Fruit fly (Drosophila melanogaster) whole organism, embryonic: ENCODE results near the gene Cpr23B.
A peak's percentile ranks its signal among the peaks of the same experiment; 100 is the strongest.

Experiments
- ATbp ChIP-seq: fragments of 200-800 bp; sonication (Bioruptor generic); optimal IDR thresholded peaks from 2 replicates; lab custom pipeline; 2017; ENCODE audit warnings: missing biosample characterization, mild to moderate bottlenecking, missing genetic modification characterization, missing genetic modification reagents
- Aef1 ChIP-seq: fragments of 200-800 bp; sonication (Bioruptor generic); IDR thresholded peaks from 3 replicates; pipeline ENCODE4 v1.3.6; 2022; ENCODE audit warnings: missing biosample characterization, missing genetic modification characterization
- CG12155 ChIP-seq: fragments of 200-800 bp; sonication (Bioruptor generic); optimal IDR thresholded peaks from 3 replicates; lab custom pipeline; 2016; ENCODE audit warnings: missing biosample characterization, missing genetic modification characterization
- CG15269 ChIP-seq: fragments of 200-800 bp; sonication (Bioruptor generic); optimal IDR thresholded peaks from 2 replicates; lab custom pipeline; 2018; ENCODE audit warnings: missing biosample characterization, mild to moderate bottlenecking, missing genetic modification characterization, moderate library complexity
- CG15696 ChIP-seq: fragments of 200-800 bp; sonication (Bioruptor generic); optimal IDR thresholded peaks from 2 replicates; lab custom pipeline; 2019; ENCODE audit warnings: missing biosample characterization, mild to moderate bottlenecking, missing genetic modification characterization, moderate library complexity
- CG2199 ChIP-seq: fragments of 200-800 bp; sonication (Bioruptor generic); IDR thresholded peaks from 3 replicates; pipeline ENCODE4 v1.3.6; 2022; ENCODE audit warnings: missing biosample characterization, missing genetic modification characterization
- CG30020 ChIP-seq: fragments of 200-800 bp; optimal IDR thresholded peaks from 2 replicates; lab custom pipeline; 2019; ENCODE audit warnings: missing biosample characterization, mild to moderate bottlenecking, missing genetic modification characterization, moderate library complexity
- CG32767 ChIP-seq: fragments of 200-800 bp; sonication (Bioruptor generic); IDR thresholded peaks from 2 replicates; pipeline ENCODE4 v1.3.6; 2022; ENCODE audit warnings: missing biosample characterization, missing genetic modification characterization
- CG3407 ChIP-seq: fragments of 200-800 bp; sonication (Bioruptor generic); optimal IDR thresholded peaks from 2 replicates; lab custom pipeline; 2018; ENCODE audit warnings: missing biosample characterization, mild to moderate bottlenecking, missing genetic modification characterization
- CG4360 ChIP-seq: fragments of 200-800 bp; sonication (Bioruptor generic); IDR thresholded peaks from 2 replicates; pipeline ENCODE4 v1.3.6; 2022; ENCODE audit warnings: missing biosample characterization, missing genetic modification characterization
- CG5180 ChIP-seq: fragments of 200-800 bp; sonication (Bioruptor generic); optimal IDR thresholded peaks from 3 replicates; lab custom pipeline; 2017; ENCODE audit warnings: missing biosample characterization, missing genetic modification characterization, mild to moderate bottlenecking, moderate library complexity, missing genetic modification reagents
- CG6683 ChIP-seq: fragments of 200-800 bp; sonication (Bioruptor generic); optimal IDR thresholded peaks from 2 replicates; lab custom pipeline; 2017; ENCODE audit warnings: missing biosample characterization, mild to moderate bottlenecking, missing genetic modification characterization, missing genetic modification reagents
- CG7786 ChIP-seq: fragments of 200-800 bp; sonication (Bioruptor generic); optimal IDR thresholded peaks from 2 replicates; lab custom pipeline; 2016; ENCODE audit warnings: missing biosample characterization, missing genetic modification characterization
- CG7987 ChIP-seq: fragments of 200-800 bp; sonication (Bioruptor generic); optimal IDR thresholded peaks from 2 replicates; lab custom pipeline; 2018; ENCODE audit warnings: missing biosample characterization, mild to moderate bottlenecking, missing genetic modification characterization, moderate library complexity
- CG8281 ChIP-seq: fragments of 200-800 bp; sonication (Bioruptor generic); optimal IDR thresholded peaks from 2 replicates; lab custom pipeline; 2018; ENCODE audit warnings: missing biosample characterization, mild to moderate bottlenecking, missing genetic modification characterization, moderate library complexity
- CG8478 ChIP-seq: fragments of >200 bp; optimal IDR thresholded peaks from 2 replicates; lab custom pipeline; 2018
- Deaf1 ChIP-seq: fragments of 200-800 bp; optimal IDR thresholded peaks from 3 replicates; lab custom pipeline; 2019; ENCODE audit warnings: missing biosample characterization, mild to moderate bottlenecking, missing genetic modification characterization, moderate library complexity
- Doc3 ChIP-seq: fragments of 200-800 bp; sonication (Bioruptor generic); IDR thresholded peaks from 3 replicates; pipeline ENCODE4 v1.3.6; 2022; ENCODE audit warnings: missing biosample characterization, missing genetic modification characterization; ENCODE audit not compliant: partially characterized antibody
- HmgD ChIP-seq: fragments of 200-800 bp; sonication (Bioruptor generic); optimal IDR thresholded peaks from 3 replicates; lab custom pipeline; 2016; ENCODE audit warnings: missing biosample characterization, missing genetic modification characterization
- Jarid2 ChIP-seq: fragments of 200-800 bp; sonication (Bioruptor generic); optimal IDR thresholded peaks from 3 replicates; lab custom pipeline; 2017; ENCODE audit warnings: mild to moderate bottlenecking, missing biosample characterization, missing genetic modification reagents, missing genetic modification characterization
- Med ChIP-seq: fragments of 200-800 bp; sonication (Bioruptor generic); peaks from one replicate; lab custom pipeline; 2016; ENCODE audit warnings: missing biosample characterization, missing genetic modification characterization, mild to moderate bottlenecking, inconsistent platforms, moderate library complexity
- NC2β ChIP-seq: fragments of 200-800 bp; sonication (Bioruptor generic); optimal IDR thresholded peaks from 2 replicates; lab custom pipeline; 2016; ENCODE audit warnings: missing biosample characterization, missing genetic modification characterization
- Nf-YC ChIP-seq: fragments of 200-800 bp; optimal IDR thresholded peaks from 3 replicates; lab custom pipeline; 2019; ENCODE audit warnings: missing biosample characterization, mild to moderate bottlenecking, missing genetic modification characterization, moderate library complexity
- Oli ChIP-seq: fragments of 200-800 bp; sonication (Bioruptor generic); optimal IDR thresholded peaks from 2 replicates; lab custom pipeline; 2018; ENCODE audit warnings: missing biosample characterization, mild to moderate bottlenecking, missing genetic modification characterization, moderate library complexity
- Pdp1 ChIP-seq, 2 experiments: fragments of 200-800 bp; sonication (Bioruptor generic); optimal IDR thresholded peaks; 3 replicates each; lab custom pipeline; 2016; ENCODE audit warnings: missing biosample characterization in 2 of 2, missing genetic modification characterization in 2 of 2, mild to moderate bottlenecking in 1 of 2, moderate library complexity in 1 of 2
- Sry-δ ChIP-seq: fragments of 200-800 bp; sonication (Bioruptor generic); optimal IDR thresholded peaks from 2 replicates; lab custom pipeline; 2016; ENCODE audit warnings: missing biosample characterization, missing genetic modification characterization
- YL-1 ChIP-seq: fragments of 200-800 bp; sonication (Bioruptor generic); optimal IDR thresholded peaks from 3 replicates; lab custom pipeline; 2017; ENCODE audit warnings: missing biosample characterization, mild to moderate bottlenecking, missing genetic modification characterization
- ac ChIP-seq: fragments of 200-800 bp; sonication (Bioruptor generic); optimal IDR thresholded peaks from 3 replicates; lab custom pipeline; 2017; ENCODE audit warnings: missing biosample characterization, mild to moderate bottlenecking, missing genetic modification characterization
- az2 ChIP-seq: fragments of 200-800 bp; sonication (Bioruptor generic); optimal IDR thresholded peaks from 3 replicates; lab custom pipeline; 2016; ENCODE audit warnings: missing biosample characterization, missing genetic modification characterization
- caup ChIP-seq: fragments of 200-800 bp; sonication (Bioruptor generic); optimal IDR thresholded peaks from 3 replicates; lab custom pipeline; 2017; ENCODE audit warnings: missing biosample characterization, mild to moderate bottlenecking, missing genetic modification characterization, moderate library complexity; ENCODE audit not compliant: severe bottlenecking
- chif ChIP-seq, 2 experiments: fragments of 200-800 bp; sonication (Bioruptor generic); optimal IDR thresholded peaks; 3 replicates each; lab custom pipeline; 2016; ENCODE audit warnings: missing biosample characterization in 2 of 2, missing genetic modification characterization in 2 of 2
- esg ChIP-seq: fragments of 200-800 bp; sonication (Bioruptor generic); conservative IDR thresholded peaks from 2 replicates; pipeline ENCODE4 v1.3.6; 2022; ENCODE audit warnings: missing biosample characterization, missing genetic modification characterization
- gce ChIP-seq: fragments of 200-800 bp; sonication (Bioruptor generic); IDR thresholded peaks from 3 replicates; pipeline ENCODE4 v1.3.6; 2022; ENCODE audit warnings: missing biosample characterization, missing genetic modification characterization
- gcm2 ChIP-seq: fragments of 200-800 bp; sonication (Bioruptor generic); optimal IDR thresholded peaks from 2 replicates; lab custom pipeline; 2016; ENCODE audit warnings: missing biosample characterization, missing genetic modification characterization
- gt ChIP-seq: fragments of 200-800 bp; sonication (Bioruptor generic); IDR thresholded peaks from 2 replicates; pipeline ENCODE4 v1.3.6; 2022; ENCODE audit warnings: missing biosample characterization, missing genetic modification characterization
- hb ChIP-seq: fragments of 200-800 bp; sonication (Bioruptor generic); IDR thresholded peaks from 3 replicates; pipeline ENCODE4 v1.3.6; 2022; ENCODE audit warnings: missing biosample characterization, missing genetic modification characterization; ENCODE audit not compliant: partially characterized antibody
- jigr1 ChIP-seq: fragments of 200-800 bp; sonication (Bioruptor generic); IDR thresholded peaks from 3 replicates; pipeline ENCODE4 v1.3.6; 2022; ENCODE audit warnings: missing biosample characterization, missing genetic modification characterization
- kay ChIP-seq: fragments of 200-800 bp; sonication (Bioruptor generic); optimal IDR thresholded peaks from 2 replicates; lab custom pipeline; 2016; ENCODE audit warnings: missing biosample characterization, missing genetic modification characterization
- lbe ChIP-seq: fragments of 200-800 bp; sonication (Bioruptor generic); optimal IDR thresholded peaks from 2 replicates; lab custom pipeline; 2016; ENCODE audit warnings: missing biosample characterization, mild to moderate bottlenecking, missing genetic modification characterization
- luna ChIP-seq: fragments of 200-800 bp; sonication (Bioruptor generic); optimal IDR thresholded peaks from 2 replicates; lab custom pipeline; 2016; ENCODE audit warnings: missing biosample characterization, missing genetic modification characterization
- pfk ChIP-seq: fragments of 200-800 bp; sonication (Bioruptor generic); optimal IDR thresholded peaks from 2 replicates; lab custom pipeline; 2018; ENCODE audit warnings: missing biosample characterization, mild to moderate bottlenecking, missing genetic modification characterization, moderate library complexity
- rib ChIP-seq: fragments of 200-800 bp; sonication (Bioruptor generic); IDR thresholded peaks from 2 replicates; pipeline ENCODE4 v1.3.6; 2022; ENCODE audit warnings: missing biosample characterization, missing genetic modification characterization
- sens ChIP-seq: fragments of 200-800 bp; sonication (Bioruptor generic); peaks from one replicate; lab custom pipeline; 2016; ENCODE audit warnings: missing biosample characterization, missing genetic modification characterization
- seq ChIP-seq: fragments of 200-800 bp; sonication (Bioruptor generic); IDR thresholded peaks from 2 replicates; pipeline ENCODE4 v1.3.6; 2022; ENCODE audit warnings: missing biosample characterization, missing genetic modification characterization
- sisA ChIP-seq: fragments of 200-800 bp; sonication (Bioruptor generic); IDR thresholded peaks from 2 replicates; pipeline ENCODE4 v1.3.6; 2022; ENCODE audit warnings: missing biosample characterization, missing genetic modification characterization
- slbo ChIP-seq: fragments of 200-800 bp; sonication (Bioruptor generic); IDR thresholded peaks from 2 replicates; pipeline ENCODE4 v1.3.6; 2022; ENCODE audit warnings: missing biosample characterization, missing genetic modification characterization
- z ChIP-seq: fragments of 200-800 bp; sonication (Bioruptor generic); IDR thresholded peaks from 3 replicates; pipeline ENCODE4 v1.3.6; 2022; ENCODE audit warnings: missing biosample characterization, missing genetic modification characterization

Gene Cpr23B

DNA sequence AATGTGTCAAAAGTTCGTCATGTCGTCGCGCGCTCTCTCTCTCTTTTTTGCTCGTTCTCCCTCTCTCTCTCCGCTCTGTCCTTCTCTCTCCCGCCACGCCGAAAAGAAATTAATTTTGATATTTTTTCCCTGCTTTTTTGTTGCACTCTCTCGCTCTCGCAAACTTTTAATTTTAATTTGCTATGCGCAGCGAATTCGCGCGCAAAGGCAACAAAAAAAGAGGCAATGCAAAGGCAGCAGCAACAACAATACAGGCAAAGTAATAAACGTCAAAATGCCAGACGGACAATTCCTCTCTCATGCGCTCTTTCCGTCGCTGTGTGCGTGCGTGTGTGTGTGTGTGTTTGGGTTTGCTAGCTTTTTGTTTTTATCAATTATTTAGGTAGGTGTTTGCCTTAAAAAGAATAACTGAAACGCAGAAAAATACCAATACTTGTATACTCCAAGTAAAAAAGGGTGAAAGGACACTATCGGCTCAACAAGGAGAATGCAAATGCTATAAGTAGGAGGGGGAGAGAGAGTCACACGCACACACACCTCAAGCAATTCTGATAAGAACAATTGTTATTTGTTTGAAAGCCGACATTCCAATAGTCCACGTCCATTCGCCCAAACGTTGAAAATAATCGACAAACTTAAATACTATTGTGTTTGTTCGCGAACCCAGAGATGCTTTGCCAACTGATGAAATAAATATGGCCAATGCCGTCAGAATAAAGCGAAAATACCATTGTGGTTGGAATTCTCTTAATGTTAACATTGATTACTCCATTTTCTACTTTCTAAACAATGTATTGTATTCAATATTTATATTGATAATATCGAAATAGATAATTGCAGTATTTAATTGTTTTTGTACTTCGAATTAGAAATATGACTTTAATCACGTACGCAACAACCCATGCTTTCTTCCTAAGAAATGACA is 48.7 kb downstream of the Cpr23B start (continued):
- TF ChIP-seq CG7786 (GFP tag; lab: Kevin White, UChicago) (no peak), Doc3 (0 out of 3 replicates have a peak, but pooled peaks have one; percentile 15), HmgD (no peak), slbo (GFP tag; lab: Robert Waterston, UW) (no peak), CG8478 (lab: Kevin White, UChicago) (no peak), ac (no peak), pfk (no peak), z (GFP tag; lab: Robert Waterston, UW) (no peak), CG3407 (GFP tag; lab: Kevin White, UChicago) (no peak), Nf-YC (tag; lab: Kevin White, UChicago) (no peak), Sry-δ (GFP tag; lab: Kevin White, UChicago) (no peak), sisA (GFP tag; lab: Robert Waterston, UW) (no peak), gcm2 (no peak), CG12155 (GFP tag; lab: Kevin White, UChicago) (no peak), CG32767 (GFP tag; lab: Robert Waterston, UW) (no peak), ATbp (GFP tag; lab: Kevin White, UChicago) (peak; percentile 5)

dm6 chr2L:2887760-2888600 is 49.8 kb downstream of the Cpr23B start:
- TF ChIP-seq caup (GFP tag; lab: Kevin White, UChicago) (no peak), Pdp1 (GFP tag; optimal IDR thresholded peaks at IDR 0.05; lab: Kevin White, UChicago) (no peak), CG4360 (GFP tag; lab: Robert Waterston, UW) (peak; percentile 22; the same call in 1 of the 2 replicates), gce (GFP tag; lab: Robert Waterston, UW) (no peak), CG7987 (GFP tag; lab: Kevin White, UChicago) (no peak), Jarid2 (GFP tag; lab: Kevin White, UChicago) (peak; percentile 42), sens (GFP tag; lab: Kevin White, UChicago) (peak; percentile 81), az2 (GFP tag; lab: Kevin White, UChicago) (no peak), CG6683 (no peak), Aef1 (GFP tag; lab: Robert Waterston, UW) (no peak), CG15696 (tag; lab: Kevin White, UChicago) (no peak), CG5180 (GFP tag; lab: Kevin White, UChicago) (peak; percentile 99), seq (GFP tag; lab: Robert Waterston, UW) (no peak), hb (GFP tag; lab: Robert Waterston, UW) (no peak), Med (peak; percentile 1), gt (GFP tag; lab: Robert Waterston, UW) (no peak), esg (GFP tag; lab: Robert Waterston, UW) (no peak), lbe (GFP tag; lab: Kevin White, UChicago) (no peak), luna (GFP tag; lab: Kevin White, UChicago) (no peak), YL-1 (GFP tag; lab: Kevin White, UChicago) (no peak), kay (no peak), CG8281 (tag; lab: Kevin White, UChicago) (no peak), CG15269 (tag; lab: Kevin White, UChicago) (no peak), Oli (tag; lab: Kevin White, UChicago) (no peak), Deaf1 (tag; lab: Kevin White, UChicago) (peak; percentile 1), rib (GFP tag; lab: Robert Waterston, UW) (no peak), jigr1 (GFP tag; lab: Robert Waterston, UW) (no peak), NC2β (GFP tag; lab: Kevin White, UChicago) (no peak), chif (GFP tag; optimal IDR thresholded peaks at IDR 0.05; lab: Kevin White, UChicago) (no peak), CG2199 (GFP tag; lab: Robert Waterston, UW) (no peak), CG30020 (tag; lab: Kevin White, UChicago) (no peak)
